Worm (Caenorhabditis elegans): ENCODE measurements around the gene hil-3.

- TF ChIP-seq dao-5 (tag; optimal IDR thresholded peaks at IDR 0.05), result no peak
- no peak for TF ChIP-seq him-1 (tag; optimal IDR thresholded peaks at IDR 0.05)
Measured at ce11 chrX:8158975-8159813, at the start of gene hil-3.

Data from whole organism, L4/young adult.